Fruit fly (Drosophila melanogaster) whole organism, embryonic: ENCODE measurements around the gene Snx21.

Experiments used
- Ada2b ChIP-seq: fragments of 200-800 bp; sonication (Bioruptor generic); IDR thresholded peaks from 2 replicates; pipeline ENCODE4 v1.3.6; 2022; ENCODE audit warnings: missing biosample characterization, missing genetic modification characterization
- CG10366 ChIP-seq: fragments of 200-800 bp; sonication (Bioruptor generic); IDR thresholded peaks from 2 replicates; pipeline ENCODE4 v1.3.6; 2022; ENCODE audit warnings: missing biosample characterization, missing genetic modification characterization
- CG11398 ChIP-seq: fragments of 200-800 bp; sonication (Bioruptor generic); optimal IDR thresholded peaks from 2 replicates; lab custom pipeline; 2016; ENCODE audit warnings: missing biosample characterization, missing genetic modification characterization
- CG11504 ChIP-seq: fragments of 200-800 bp; sonication (Bioruptor generic); optimal IDR thresholded peaks from 3 replicates; lab custom pipeline; 2019; ENCODE audit warnings: missing biosample characterization, mild to moderate bottlenecking, missing genetic modification characterization, moderate library complexity
- CG11723 ChIP-seq: fragments of 200-800 bp; sonication (Bioruptor generic); optimal IDR thresholded peaks from 2 replicates; lab custom pipeline; 2017; ENCODE audit warnings: missing biosample characterization, mild to moderate bottlenecking, missing genetic modification characterization
- CG12104 ChIP-seq: fragments of 200-800 bp; sonication (Bioruptor generic); optimal IDR thresholded peaks from 3 replicates; lab custom pipeline; 2016; ENCODE audit warnings: missing biosample characterization, missing genetic modification characterization
- CG12391 ChIP-seq: fragments of 200-800 bp; sonication (Bioruptor generic); optimal IDR thresholded peaks from 3 replicates; lab custom pipeline; 2018; ENCODE audit warnings: missing biosample characterization, mild to moderate bottlenecking, missing genetic modification characterization, moderate library complexity
- CG13424 ChIP-seq: fragments of 200-800 bp; sonication (Bioruptor generic); optimal IDR thresholded peaks from 2 replicates; lab custom pipeline; 2019; ENCODE audit warnings: missing biosample characterization, mild to moderate bottlenecking, missing genetic modification characterization, moderate library complexity
- CG14014 ChIP-seq: fragments of 200-800 bp; sonication (Bioruptor generic); IDR thresholded peaks from 2 replicates; pipeline ENCODE4 v1.3.6; 2022; ENCODE audit warnings: missing biosample characterization, missing genetic modification characterization
- CG15073 ChIP-seq: fragments of 200-800 bp; sonication (Bioruptor generic); optimal IDR thresholded peaks from 2 replicates; lab custom pipeline; 2016; ENCODE audit warnings: missing biosample characterization, missing genetic modification characterization
- CG15514 ChIP-seq: fragments of 200-800 bp; sonication (Bioruptor generic); optimal IDR thresholded peaks from 3 replicates; lab custom pipeline; 2017; ENCODE audit warnings: missing biosample characterization, missing genetic modification characterization, mild to moderate bottlenecking, moderate library complexity, missing genetic modification reagents
- CG1603 ChIP-seq: fragments of 200-800 bp; sonication (Bioruptor generic); optimal IDR thresholded peaks from 2 replicates; lab custom pipeline; 2019; ENCODE audit warnings: missing biosample characterization, mild to moderate bottlenecking, missing genetic modification characterization, moderate library complexity
- CG17385 ChIP-seq: fragments of 200-800 bp; sonication (Bioruptor generic); optimal IDR thresholded peaks from 3 replicates; lab custom pipeline; 2018; ENCODE audit warnings: missing biosample characterization, mild to moderate bottlenecking, missing genetic modification characterization
- CG30020 ChIP-seq: fragments of 200-800 bp; optimal IDR thresholded peaks from 2 replicates; lab custom pipeline; 2019; ENCODE audit warnings: missing biosample characterization, mild to moderate bottlenecking, missing genetic modification characterization, moderate library complexity
- CG30403 ChIP-seq: fragments of 200-800 bp; sonication (Bioruptor generic); optimal IDR thresholded peaks from 3 replicates; lab custom pipeline; 2016; ENCODE audit warnings: missing biosample characterization, missing genetic modification characterization
- CG32772 ChIP-seq: fragments of 200-800 bp; sonication (Bioruptor generic); IDR thresholded peaks from 2 replicates; pipeline ENCODE4 v1.3.6; 2022; ENCODE audit warnings: missing biosample characterization, missing genetic modification characterization
- CG34422 ChIP-seq: fragments of 200-800 bp; sonication (Bioruptor generic); IDR thresholded peaks from 3 replicates; pipeline ENCODE4 v1.3.6; 2022; ENCODE audit warnings: missing biosample characterization, missing genetic modification characterization
- CG3847 ChIP-seq: fragments of 200-800 bp; sonication (Bioruptor generic); IDR thresholded peaks from 2 replicates; pipeline ENCODE4 v1.3.6; 2022; ENCODE audit warnings: missing biosample characterization, missing genetic modification characterization
- CG6654 ChIP-seq: fragments of 200-800 bp; sonication (Bioruptor generic); optimal IDR thresholded peaks from 2 replicates; lab custom pipeline; 2017; ENCODE audit warnings: missing biosample characterization, mild to moderate bottlenecking, missing genetic modification characterization
- CG6689 ChIP-seq: fragments of 200-800 bp; sonication (Bioruptor generic); IDR thresholded peaks from 2 replicates; pipeline ENCODE4 v1.3.6; 2022; ENCODE audit warnings: missing biosample characterization, missing genetic modification characterization
- CG7357 ChIP-seq: fragments of 200-800 bp; sonication (Bioruptor generic); IDR thresholded peaks from 3 replicates; pipeline ENCODE4 v1.3.6; 2022; ENCODE audit warnings: missing biosample characterization, missing genetic modification characterization
- CG7556 ChIP-seq: fragments of 200-800 bp; sonication (Bioruptor generic); optimal IDR thresholded peaks from 2 replicates; lab custom pipeline; 2017; ENCODE audit warnings: missing biosample characterization, mild to moderate bottlenecking, missing genetic modification characterization
- CG8290 ChIP-seq, 3 experiments: fragments of 200-800 bp; sonication (Bioruptor generic); optimal IDR thresholded peaks; 2 replicates each; lab custom pipeline; 2016 to 2019; ENCODE audit warnings: missing biosample characterization in 3 of 3, missing genetic modification characterization in 3 of 3, mild to moderate bottlenecking in 2 of 3, moderate library complexity in 1 of 3
- CG8359 ChIP-seq: fragments of 200-800 bp; sonication (Bioruptor generic); optimal IDR thresholded peaks from 2 replicates; lab custom pipeline; 2017; ENCODE audit warnings: missing biosample characterization, mild to moderate bottlenecking, missing genetic modification characterization, borderline replicate concordance
- CG9817 ChIP-seq: fragments of 200-800 bp; sonication (Bioruptor generic); optimal IDR thresholded peaks from 2 replicates; lab custom pipeline; 2018; ENCODE audit warnings: missing biosample characterization, mild to moderate bottlenecking, missing genetic modification characterization, moderate library complexity
- CoRest ChIP-seq: fragments of 200-800 bp; sonication (Bioruptor generic); optimal IDR thresholded peaks from 3 replicates; lab custom pipeline; 2018; ENCODE audit warnings: missing biosample characterization, mild to moderate bottlenecking, missing genetic modification characterization, moderate library complexity
- Dad ChIP-seq: fragments of 200-800 bp; sonication (Bioruptor generic); optimal IDR thresholded peaks from 3 replicates; lab custom pipeline; 2016; ENCODE audit warnings: missing biosample characterization, missing genetic modification characterization
- Dbx ChIP-seq: fragments of 200-800 bp; sonication (Bioruptor generic); IDR thresholded peaks from 3 replicates; pipeline ENCODE4 v1.3.6; 2022; ENCODE audit warnings: missing biosample characterization, missing genetic modification characterization
- E2f2 ChIP-seq: fragments of 200-800 bp; sonication (Bioruptor generic); IDR thresholded peaks from 2 replicates; pipeline ENCODE4 v1.3.6; 2022; ENCODE audit warnings: missing biosample characterization, missing genetic modification characterization
- ERR ChIP-seq: fragments of 200-800 bp; sonication (Bioruptor generic); optimal IDR thresholded peaks from 2 replicates; lab custom pipeline; 2016; ENCODE audit warnings: missing biosample characterization, missing genetic modification characterization
- Gsc ChIP-seq: fragments of 200-800 bp; sonication (Bioruptor generic); IDR thresholded peaks from 2 replicates; pipeline ENCODE4 v1.3.6; 2022; ENCODE audit warnings: missing biosample characterization, missing genetic modification characterization
- Gug ChIP-seq: fragments of 200-800 bp; sonication (Bioruptor generic); IDR thresholded peaks from 4 replicates; pipeline ENCODE4 v1.3.6; 2022; ENCODE audit warnings: missing biosample characterization, missing genetic modification characterization
- Hmr ChIP-seq: fragments of 200-800 bp; sonication (Bioruptor generic); optimal IDR thresholded peaks from 3 replicates; lab custom pipeline; 2017; ENCODE audit warnings: mild to moderate bottlenecking, missing biosample characterization, missing genetic modification reagents, missing genetic modification characterization
- Kr ChIP-seq: fragments of 200-800 bp; sonication (Bioruptor generic); optimal IDR thresholded peaks from 2 replicates; lab custom pipeline; 2017; ENCODE audit warnings: missing biosample characterization, mild to moderate bottlenecking, missing genetic modification characterization
- Oaz ChIP-seq: fragments of 200-800 bp; sonication (Bioruptor generic); IDR thresholded peaks from 2 replicates; pipeline ENCODE4 v1.3.6; 2022; ENCODE audit warnings: missing biosample characterization, missing genetic modification characterization
- Sox102F ChIP-seq: fragments of 200-800 bp; sonication (Bioruptor generic); optimal IDR thresholded peaks from 2 replicates; lab custom pipeline; 2018; ENCODE audit warnings: missing biosample characterization, mild to moderate bottlenecking, missing genetic modification characterization, moderate library complexity
- ase ChIP-seq: fragments of 200-800 bp; sonication (Bioruptor generic); IDR thresholded peaks from 3 replicates; pipeline ENCODE4 v1.3.6; 2022; ENCODE audit warnings: missing biosample characterization, missing genetic modification characterization
- cwo ChIP-seq: fragments of 200-800 bp; sonication (Bioruptor generic); optimal IDR thresholded peaks from 3 replicates; lab custom pipeline; 2017; ENCODE audit warnings: missing biosample characterization, missing genetic modification characterization, mild to moderate bottlenecking, moderate library complexity, missing genetic modification reagents
- dmrt99B ChIP-seq: fragments of 200-800 bp; sonication (Bioruptor generic); optimal IDR thresholded peaks from 2 replicates; lab custom pipeline; 2018; ENCODE audit warnings: missing biosample characterization, mild to moderate bottlenecking, missing genetic modification characterization, moderate library complexity
- gcm2 ChIP-seq: fragments of 200-800 bp; sonication (Bioruptor generic); optimal IDR thresholded peaks from 2 replicates; lab custom pipeline; 2016; ENCODE audit warnings: missing biosample characterization, missing genetic modification characterization
- gem ChIP-seq: fragments of 200-800 bp; sonication (Bioruptor generic); optimal IDR thresholded peaks from 2 replicates; lab custom pipeline; 2019; ENCODE audit warnings: missing biosample characterization, mild to moderate bottlenecking, missing genetic modification characterization, moderate library complexity
- lab ChIP-seq: fragments of 200-800 bp; sonication (Bioruptor generic); optimal IDR thresholded peaks from 3 replicates; lab custom pipeline; 2017; ENCODE audit warnings: missing biosample characterization, missing genetic modification characterization, mild to moderate bottlenecking, moderate library complexity, missing genetic modification reagents
- mam ChIP-seq: fragments of 200-800 bp; sonication (Bioruptor generic); optimal IDR thresholded peaks from 3 replicates; lab custom pipeline; 2016; ENCODE audit warnings: missing biosample characterization, missing genetic modification characterization
- pum ChIP-seq: fragments of 200-800 bp; sonication (Bioruptor generic); optimal IDR thresholded peaks from 2 replicates; lab custom pipeline; 2016; ENCODE audit warnings: missing biosample characterization, missing genetic modification characterization
- pzg ChIP-seq: fragments of 200-800 bp; sonication (Bioruptor generic); optimal IDR thresholded peaks from 3 replicates; lab custom pipeline; 2018; ENCODE audit warnings: missing biosample characterization, mild to moderate bottlenecking, missing genetic modification characterization, moderate library complexity
- row ChIP-seq: fragments of 200-800 bp; sonication (Bioruptor generic); IDR thresholded peaks from 3 replicates; pipeline ENCODE4 v1.3.6; 2022; ENCODE audit warnings: missing biosample characterization, missing genetic modification characterization
- sisA ChIP-seq: fragments of 200-800 bp; sonication (Bioruptor generic); IDR thresholded peaks from 2 replicates; pipeline ENCODE4 v1.3.6; 2022; ENCODE audit warnings: missing biosample characterization, missing genetic modification characterization
- tin ChIP-seq: fragments of 200-800 bp; sonication (Bioruptor generic); optimal IDR thresholded peaks from 3 replicates; lab custom pipeline; 2016; ENCODE audit warnings: missing biosample characterization, missing genetic modification characterization
- usp ChIP-seq: fragments of >200 bp; optimal IDR thresholded peaks from 2 replicates; lab custom pipeline; 2017; ENCODE audit warnings: missing biosample characterization, missing genetic modification characterization
- zf30C ChIP-seq: fragments of 200-800 bp; sonication (Bioruptor generic); optimal IDR thresholded peaks from 3 replicates; lab custom pipeline; 2018; ENCODE audit warnings: missing biosample characterization, mild to moderate bottlenecking, missing genetic modification characterization

Gene Snx21

DNA sequence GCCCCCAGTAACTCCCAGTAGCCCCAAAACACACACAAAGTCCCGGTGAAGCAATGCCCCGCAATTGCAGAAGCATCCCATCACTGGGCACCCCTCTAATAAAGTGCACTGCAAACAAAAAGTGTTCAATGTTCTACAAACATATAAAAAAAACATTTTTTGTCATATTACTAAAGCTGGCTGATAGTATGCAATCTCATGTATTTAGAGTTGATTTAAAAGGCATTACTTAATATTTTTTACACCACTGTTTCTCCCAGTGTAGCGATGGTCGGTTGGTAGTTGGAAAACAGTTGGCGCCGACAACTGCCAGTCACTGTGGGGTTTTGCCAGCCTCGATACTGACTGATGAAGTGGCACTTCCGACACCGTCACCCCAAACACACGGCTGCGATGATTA lies 45.1 kb downstream of the Snx21 start (continued):
- no peak for TF ChIP-seq CG30403 (GFP tag; lab: Kevin White, UChicago)
- peak; percentile 44; the same call in 1 of the 2 replicates for TF ChIP-seq CG14014
- TF ChIP-seq lab (GFP tag; lab: Kevin White, UChicago), result peak; percentile 51
- TF ChIP-seq CG30020 (tag; lab: Kevin White, UChicago), result no peak
- no peak for TF ChIP-seq pzg (GFP tag; lab: Kevin White, UChicago)
- TF ChIP-seq pum, result no peak
- TF ChIP-seq CG7357 (GFP tag; lab: Robert Waterston, UW), result no peak
- TF ChIP-seq Gsc (GFP tag; lab: Robert Waterston, UW), result no peak
- TF ChIP-seq CG12391 (tag; lab: Kevin White, UChicago), result peak; percentile 15
- no peak for TF ChIP-seq ERR (GFP tag; lab: Kevin White, UChicago)
- 0 out of 4 replicates have a peak, but pooled peaks have one; percentile 5 for TF ChIP-seq Gug (GFP tag; lab: Robert Waterston, UW)
- peak; percentile 10 for TF ChIP-seq cwo
- TF ChIP-seq usp (GFP tag; lab: Kevin White, UChicago), result no peak
- no peak for TF ChIP-seq CG34422
- no peak for TF ChIP-seq CG11723 (GFP tag; lab: Kevin White, UChicago)
- TF ChIP-seq CG15073 (GFP tag; lab: Kevin White, UChicago), result no peak
- peak; percentile 27 for TF ChIP-seq Sox102F (GFP tag; lab: Kevin White, UChicago)
- peak; percentile 52 for TF ChIP-seq CG7556 (GFP tag; lab: Kevin White, UChicago)
- no peak for TF ChIP-seq tin (GFP tag; lab: Kevin White, UChicago)
- TF ChIP-seq zf30C (GFP tag; lab: Kevin White, UChicago), result no peak
- 0 out of 3 replicates have a peak, but pooled peaks have one; percentile 38 for TF ChIP-seq ase (GFP tag; lab: Robert Waterston, UW)
- TF ChIP-seq Dbx (GFP tag; lab: Robert Waterston, UW), result peak; percentile 46; the same call in 1 of the 3 replicates
- peak; percentile 39; the same call in 1 of the 2 replicates for TF ChIP-seq sisA (GFP tag; lab: Robert Waterston, UW)
- TF ChIP-seq CG6654, result no peak
- TF ChIP-seq CG32772 (GFP tag; lab: Robert Waterston, UW), result peak; percentile 5; the same call in 1 of the 2 replicates
- TF ChIP-seq Kr (GFP tag; lab: Kevin White, UChicago), result no peak
- TF ChIP-seq CG6689 (GFP tag; lab: Robert Waterston, UW), result peak; percentile 47; the same call in 1 of the 2 replicates
- TF ChIP-seq E2f2 (GFP tag; lab: Robert Waterston, UW), result 0 out of 2 replicates have a peak, but pooled peaks have one; percentile 9
- TF ChIP-seq CG15514 (GFP tag; lab: Kevin White, UChicago), result peak; percentile 10
- peak; percentile 52 for TF ChIP-seq gem
- TF ChIP-seq mam (GFP tag; lab: Kevin White, UChicago), result peak; percentile 13
- TF ChIP-seq Oaz (GFP tag; lab: Robert Waterston, UW), result 0 out of 2 replicates have a peak, but pooled peaks have one; percentile 40
- no peak for TF ChIP-seq Dad
- peak; percentile 43 for TF ChIP-seq Hmr (GFP tag; lab: Kevin White, UChicago)
- no peak for TF ChIP-seq CG11398
- peak; percentile 33; the same call in 1 of the 2 replicates for TF ChIP-seq Ada2b (GFP tag; lab: Robert Waterston, UW)
- peak; percentile 50 for TF ChIP-seq CG11504 (tag; lab: Kevin White, UChicago)
- no peak for TF ChIP-seq CG8290 (GFP tag; optimal IDR thresholded peaks at IDR 0.05; lab: Kevin White, UChicago)
- peak in 1 of 2 experiments; percentile 1 for TF ChIP-seq CG8290 (tag; optimal IDR thresholded peaks at IDR 0.05; lab: Kevin White, UChicago)
- no peak for TF ChIP-seq CG8359 (GFP tag; lab: Kevin White, UChicago)
- TF ChIP-seq CG13424 (tag; lab: Kevin White, UChicago), result peak; percentile 30
- 0 out of 2 replicates have a peak, but pooled peaks have one; percentile 14 for TF ChIP-seq CG10366 (GFP tag; lab: Robert Waterston, UW)
- TF ChIP-seq CG9817 (tag; lab: Kevin White, UChicago), result peak; percentile 27
- TF ChIP-seq CG12104 (GFP tag; lab: Kevin White, UChicago), result no peak
- 0 out of 2 replicates have a peak, but pooled peaks have one; percentile 4 for TF ChIP-seq CG3847 (GFP tag; lab: Robert Waterston, UW)
- TF ChIP-seq gcm2 (GFP tag; lab: Kevin White, UChicago), result no peak
- TF ChIP-seq CG1603, result peak; percentile 33
- peak; percentile 10 for TF ChIP-seq CoRest (tag; lab: Kevin White, UChicago)
- TF ChIP-seq row, result peak; percentile 54; the same call in 1 of the 3 replicates
- TF ChIP-seq dmrt99B (tag; lab: Kevin White, UChicago), result peak; percentile 7
- TF ChIP-seq CG17385 (GFP tag; lab: Kevin White, UChicago), result peak; percentile 14
